Worm (Caenorhabditis elegans) whole organism, early embryonic: ENCODE measurements around the gene ZC513.3.

Experiments used
- B0310.2 ChIP-seq: sonication (generic microtip); optimal IDR thresholded peaks from 2 replicates; lab custom pipeline; 2016; ENCODE audit warnings: mild to moderate bottlenecking, missing genetic modification characterization, missing compliant biosample characterization
- F13C5.2 ChIP-seq: sonication (generic microtip); optimal IDR thresholded peaks from 2 replicates; lab custom pipeline; 2017; ENCODE audit warnings: mild to moderate bottlenecking, missing genetic modification characterization, inconsistent platforms, missing compliant biosample characterization
- aly-1 ChIP-seq: sonication (generic microtip); optimal IDR thresholded peaks from 2 replicates; lab custom pipeline; 2016; ENCODE audit warnings: missing genetic modification characterization, missing compliant biosample characterization
- ama-1 ChIP-seq: fragments of 150-350 bp; optimal IDR thresholded peaks from 2 replicates; lab custom pipeline; 2014
- ceh-13 ChIP-seq: fragments of 200-800 bp; sonication (Bioruptor generic); optimal IDR thresholded peaks from 2 replicates; lab custom pipeline; 2018; ENCODE audit warnings: mild to moderate bottlenecking, missing genetic modification characterization, missing compliant biosample characterization
- ceh-36 ChIP-seq: sonication (generic microtip); optimal IDR thresholded peaks from 2 replicates; lab custom pipeline; 2016; ENCODE audit warnings: missing genetic modification characterization, inconsistent platforms, missing compliant biosample characterization
- ets-7 ChIP-seq: sonication (generic microtip); optimal IDR thresholded peaks from 2 replicates; lab custom pipeline; 2016; ENCODE audit warnings: missing genotype, missing genetic modification characterization, missing compliant biosample characterization
- flt-1 ChIP-seq: fragments of 200-800 bp; sonication (Bioruptor generic); IDR thresholded peaks from 2 replicates; pipeline ENCODE4 v1.3.6; 2022; ENCODE audit warnings: missing genetic modification characterization, missing compliant biosample characterization
- hmbx-1 ChIP-seq: sonication (generic microtip); optimal IDR thresholded peaks from 2 replicates; lab custom pipeline; 2016; ENCODE audit warnings: mild to moderate bottlenecking, missing genetic modification characterization, missing compliant biosample characterization
- hmg-4 ChIP-seq: fragments of 200-800 bp; sonication (Bioruptor generic); optimal IDR thresholded peaks from 2 replicates; lab custom pipeline; 2018; ENCODE audit warnings: mild to moderate bottlenecking, missing genetic modification characterization, missing compliant biosample characterization
- hnd-1 ChIP-seq: sonication (generic microtip); optimal IDR thresholded peaks from 2 replicates; lab custom pipeline; 2016; ENCODE audit warnings: missing genetic modification characterization, missing compliant biosample characterization
- pes-1 ChIP-seq: fragments of 200-800 bp; sonication (Bioruptor generic); IDR thresholded peaks from 2 replicates; pipeline ENCODE4 v1.3.6; 2022; ENCODE audit warnings: missing genetic modification reagents, missing genetic modification characterization, missing compliant biosample characterization
- scrt-1 ChIP-seq: fragments of 200-800 bp; sonication (Bioruptor generic); IDR thresholded peaks from 2 replicates; pipeline ENCODE4 v1.3.6; 2022; ENCODE audit warnings: missing genetic modification characterization, missing compliant biosample characterization
- sea-1 ChIP-seq: fragments of 200-800 bp; sonication (Bioruptor generic); conservative IDR thresholded peaks from 2 replicates; pipeline ENCODE4 v1.3.6; 2022; ENCODE audit warnings: missing genetic modification characterization, missing compliant biosample characterization
- tbx-11 ChIP-seq: fragments of 200-800 bp; sonication (Bioruptor generic); IDR thresholded peaks from 2 replicates; pipeline ENCODE4 v1.3.6; 2022; ENCODE audit warnings: missing genetic modification characterization, missing compliant biosample characterization
- tbx-37 ChIP-seq: fragments of 200-800 bp; sonication (Bioruptor generic); conservative IDR thresholded peaks from 2 replicates; pipeline ENCODE4 v1.3.6; 2022; ENCODE audit warnings: missing genetic modification reagents, missing genetic modification characterization, missing compliant biosample characterization
- tra-4 ChIP-seq: sonication (generic microtip); optimal IDR thresholded peaks from 2 replicates; lab custom pipeline; 2017; ENCODE audit warnings: missing genetic modification characterization, missing compliant biosample characterization

ZC513.3 gene

ce11 chrV:8050059-8050677 is 3.4 kb downstream of the ZC513.3 start:
- TF ChIP-seq F13C5.2 (tag; lab: Kevin White, UChicago) (no peak), hmbx-1 (tag; lab: Kevin White, UChicago) (no peak), ceh-13 (GFP tag; lab: Kevin White, UChicago) (no peak), scrt-1 (GFP tag; lab: Robert Waterston, UW) (no peak), B0310.2 (no peak), flt-1 (GFP tag; lab: Robert Waterston, UW) (no peak), tra-4 (tag; lab: Kevin White, UChicago) (no peak), ets-7 (tag; lab: Kevin White, UChicago) (no peak), sea-1 (GFP tag; lab: Robert Waterston, UW) (no peak), hmg-4 (GFP tag; lab: Kevin White, UChicago) (no peak)

- no peak for TF ChIP-seq ets-7 (tag; lab: Kevin White, UChicago)
- TF ChIP-seq ceh-36 = no peak
- TF ChIP-seq hmg-4 (GFP tag; lab: Kevin White, UChicago) = no peak
- TF ChIP-seq B0310.2 = no peak
- TF ChIP-seq pes-1 (GFP tag; lab: Robert Waterston, UW) = no peak
- TF ChIP-seq aly-1 (tag; lab: Kevin White, UChicago) = no peak
- no peak for TF ChIP-seq hmbx-1 (tag; lab: Kevin White, UChicago)
- no peak for TF ChIP-seq ama-1 (lab: Kevin White, UChicago)
- no peak for TF ChIP-seq ceh-13 (GFP tag; lab: Kevin White, UChicago)
- TF ChIP-seq tbx-37 (GFP tag; lab: Robert Waterston, UW) = no peak
- TF ChIP-seq flt-1 (GFP tag; lab: Robert Waterston, UW) = no peak
- TF ChIP-seq tbx-11 (GFP tag; lab: Robert Waterston, UW) = no peak
- TF ChIP-seq F13C5.2 (tag; lab: Kevin White, UChicago) = no peak
- TF ChIP-seq sea-1 (GFP tag; lab: Robert Waterston, UW) = no peak
- no peak for TF ChIP-seq hnd-1 (tag; lab: Kevin White, UChicago)
- no peak for TF ChIP-seq scrt-1 (GFP tag; lab: Robert Waterston, UW)
- TF ChIP-seq tra-4 (tag; lab: Kevin White, UChicago) = no peak
Measured at ce11 chrV:8050811-8051210, 4.0 kb downstream of the ZC513.3 start, which contains the start of gene col-43. TSS of gene col-43 (minus strand) at chrV:8050911.

- no peak for TF ChIP-seq ceh-36
Measured at ce11 chrV:8051851-8052250, 5.0 kb downstream of the ZC513.3 start, which contains the start of gene sth-1. TSS of gene sth-1 (plus strand) at chrV:8052151.

- no peak for TF ChIP-seq ama-1 (lab: Kevin White, UChicago)
- TF ChIP-seq hnd-1 (tag; lab: Kevin White, UChicago) = no peak
- TF ChIP-seq F13C5.2 (tag; lab: Kevin White, UChicago) = no peak
- TF ChIP-seq flt-1 (GFP tag; lab: Robert Waterston, UW) = no peak
- no peak for TF ChIP-seq tbx-37 (GFP tag; lab: Robert Waterston, UW)
- no peak for TF ChIP-seq pes-1 (GFP tag; lab: Robert Waterston, UW)
- TF ChIP-seq ceh-13 (GFP tag; lab: Kevin White, UChicago) = no peak
- no peak for TF ChIP-seq hmbx-1 (tag; lab: Kevin White, UChicago)
- TF ChIP-seq aly-1 (tag; lab: Kevin White, UChicago) = no peak
- no peak for TF ChIP-seq hmg-4 (GFP tag; lab: Kevin White, UChicago)
- no peak for TF ChIP-seq sea-1 (GFP tag; lab: Robert Waterston, UW)
- TF ChIP-seq tra-4 (tag; lab: Kevin White, UChicago) = no peak
- TF ChIP-seq ceh-36 = no peak
- no peak for TF ChIP-seq B0310.2
- no peak for TF ChIP-seq tbx-11 (GFP tag; lab: Robert Waterston, UW)
- no peak for TF ChIP-seq ets-7 (tag; lab: Kevin White, UChicago)
- no peak for TF ChIP-seq scrt-1 (GFP tag; lab: Robert Waterston, UW)
Measured at ce11 chrV:8054130-8054529, 7.3 kb downstream of the ZC513.3 start, which contains the start of gene ZC513.2. TSS of gene ZC513.2 (plus strand) at chrV:8054430.

ce11 chrV:8055170-8055569 is 8.4 kb downstream of the ZC513.3 start:
- TF ChIP-seq ets-7 (tag; lab: Kevin White, UChicago) (no peak), B0310.2 (no peak), ceh-13 (GFP tag; lab: Kevin White, UChicago) (no peak)

DNA sequence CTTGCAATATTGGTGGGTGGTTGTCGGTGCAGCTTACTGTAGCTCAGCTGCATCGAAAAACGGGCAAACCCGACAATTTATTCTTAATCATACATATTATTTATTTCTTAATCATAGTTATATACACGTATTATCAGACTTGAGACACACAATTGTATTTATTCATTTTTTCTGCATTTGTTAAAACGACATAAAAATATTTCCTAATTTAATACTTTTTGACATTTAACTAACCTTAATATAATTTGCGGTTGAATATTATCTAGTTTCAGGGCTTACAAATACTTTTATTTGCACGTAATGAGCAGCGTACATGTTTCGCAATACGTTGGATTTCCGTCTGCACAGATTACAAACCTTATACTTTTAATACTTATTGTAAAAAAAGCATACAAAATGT is 11.6 kb downstream of the ZC513.3 start, which contains the start of gene str-138:
str-138 (plus strand) TSS at position 301 of the 400 bp plus-strand sequence.
- TF ChIP-seq sea-1 (GFP tag; lab: Robert Waterston, UW) = no peak
- no peak for TF ChIP-seq F13C5.2 (tag; lab: Kevin White, UChicago)
- no peak for TF ChIP-seq flt-1 (GFP tag; lab: Robert Waterston, UW)
- TF ChIP-seq hmbx-1 (tag; lab: Kevin White, UChicago) = no peak

DNA sequence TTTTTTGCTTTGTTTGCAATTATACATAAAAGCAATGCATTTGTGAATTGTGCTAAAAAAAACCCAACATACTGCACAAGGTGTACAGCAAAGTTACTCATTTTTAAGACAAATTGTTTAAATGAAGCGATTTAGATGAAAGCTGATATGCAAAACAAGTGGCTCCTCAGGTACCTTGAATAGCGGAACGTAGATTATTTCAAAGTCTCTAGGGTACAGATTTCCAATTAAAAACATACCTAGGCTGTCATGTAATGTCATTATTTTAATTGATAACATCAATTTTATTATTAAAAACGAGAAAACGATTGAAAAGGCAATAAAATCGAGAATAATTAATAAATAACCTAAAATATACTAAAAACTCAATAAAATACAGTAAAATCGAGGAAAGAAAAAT is 15.3 kb downstream of the ZC513.3 start, which contains the start of gene str-139:
str-139 (minus strand) TSS at position 101 of the 400 bp plus-strand sequence.
- TF ChIP-seq tra-4 (tag; lab: Kevin White, UChicago) = no peak
- no peak for TF ChIP-seq hnd-1 (tag; lab: Kevin White, UChicago)
- no peak for TF ChIP-seq pes-1 (GFP tag; lab: Robert Waterston, UW)
- no peak for TF ChIP-seq ets-7 (tag; lab: Kevin White, UChicago)

- TF ChIP-seq pes-1 (GFP tag; lab: Robert Waterston, UW) = no peak
- no peak for TF ChIP-seq ceh-36
- TF ChIP-seq B0310.2 = no peak
- no peak for TF ChIP-seq ceh-13 (GFP tag; lab: Kevin White, UChicago)
- no peak for TF ChIP-seq tbx-11 (GFP tag; lab: Robert Waterston, UW)
- TF ChIP-seq F13C5.2 (tag; lab: Kevin White, UChicago) = no peak
- TF ChIP-seq hmbx-1 (tag; lab: Kevin White, UChicago) = no peak
- TF ChIP-seq tbx-37 (GFP tag; lab: Robert Waterston, UW) = no peak
- TF ChIP-seq ets-7 (tag; lab: Kevin White, UChicago) = no peak
- no peak for TF ChIP-seq aly-1 (tag; lab: Kevin White, UChicago)
- TF ChIP-seq hmg-4 (GFP tag; lab: Kevin White, UChicago) = no peak
- no peak for TF ChIP-seq sea-1 (GFP tag; lab: Robert Waterston, UW)
- no peak for TF ChIP-seq flt-1 (GFP tag; lab: Robert Waterston, UW)
- no peak for TF ChIP-seq ama-1 (lab: Kevin White, UChicago)
- TF ChIP-seq hnd-1 (tag; lab: Kevin White, UChicago) = no peak
- TF ChIP-seq tra-4 (tag; lab: Kevin White, UChicago) = no peak
- TF ChIP-seq scrt-1 (GFP tag; lab: Robert Waterston, UW) = no peak
Measured at ce11 chrV:8067800-8068199, 21.0 kb downstream of the ZC513.3 start, which contains the start of gene str-140. TSS of gene str-140 (minus strand) at chrV:8067900.
